Worm (Caenorhabditis elegans): ENCODE results near the gene R08D7.4.

DNA sequence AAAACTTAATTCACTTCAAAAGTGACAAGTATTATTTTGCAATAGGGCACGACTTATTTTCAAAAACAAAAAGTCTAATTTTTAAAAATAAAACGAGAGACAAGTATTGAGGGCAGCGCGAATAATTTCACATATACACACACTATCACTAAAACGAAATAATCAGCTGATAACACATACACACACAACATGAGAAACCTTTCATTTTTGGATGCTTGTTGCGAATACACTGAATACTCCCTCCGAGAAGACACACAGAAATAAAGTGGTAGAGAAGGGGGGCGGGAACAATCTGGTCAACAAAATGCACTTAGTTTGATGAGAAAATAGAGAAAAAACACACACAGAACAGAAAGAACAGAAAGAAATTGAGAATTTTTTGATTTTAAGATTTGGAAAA is 12.7 kb downstream of the R08D7.4 start:
- no peak for TF ChIP-seq flt-1 (GFP tag; IDR thresholded peaks at IDR 0.05)
- TF ChIP-seq med-1 (GFP tag; optimal IDR thresholded peaks at IDR 0.05; ENCODE audit: insufficient read depth) = no peak
- TF ChIP-seq tab-1 (GFP tag; IDR thresholded peaks at IDR 0.05) = no peak

All from whole organism, midembryonic.